Worm (Caenorhabditis elegans) whole organism, L4 larva: Measurements from ENCODE around the gene mig-21.

Experiments used
- D1046.2 ChIP-seq: fragments of 200-800 bp; sonication (Bioruptor generic); IDR thresholded peaks from 2 replicates; pipeline ENCODE4 v1.3.6; 2022; ENCODE audit warnings: missing genetic modification characterization, missing compliant biosample characterization
- F10B5.3 ChIP-seq: sonication (generic microtip); optimal IDR thresholded peaks from 2 replicates; lab custom pipeline; 2016; ENCODE audit warnings: mild to moderate bottlenecking, missing genetic modification characterization, missing compliant biosample characterization
- F26F4.8 ChIP-seq: fragments of 200-800 bp; sonication (Bioruptor generic); conservative IDR thresholded peaks from 2 replicates; pipeline ENCODE4 v1.3.6; 2022; ENCODE audit warnings: missing genetic modification characterization, missing compliant biosample characterization
- F49E8.2 ChIP-seq: sonication (generic microtip); optimal IDR thresholded peaks from 2 replicates; lab custom pipeline; 2016; ENCODE audit warnings: missing compliant biosample characterization, mild to moderate bottlenecking, missing genetic modification characterization, borderline replicate concordance
- R02D3.7 ChIP-seq: fragments of 150-350 bp; sonication (generic microtip); optimal IDR thresholded peaks from 3 replicates; lab custom pipeline; 2014; ENCODE audit warnings: missing biosample characterization, missing genetic modification characterization
- T20F7.1 ChIP-seq: fragments of 200-800 bp; sonication (Bioruptor generic); optimal IDR thresholded peaks from 2 replicates; lab custom pipeline; 2018; ENCODE audit warnings: mild to moderate bottlenecking, missing genetic modification characterization, missing compliant biosample characterization
- T26A8.4 ChIP-seq: fragments of 200-800 bp; sonication (Bioruptor generic); IDR thresholded peaks from 2 replicates; pipeline ENCODE4 v1.3.6; 2022; ENCODE audit warnings: missing genetic modification characterization, missing compliant biosample characterization
- Y105C5A.15 ChIP-seq: fragments of 200-800 bp; sonication (Bioruptor generic); IDR thresholded peaks from 2 replicates; pipeline ENCODE4 v1.3.6; 2022; ENCODE audit warnings: missing genetic modification characterization, missing compliant biosample characterization
- Y5F2A.4 ChIP-seq: fragments of 200-800 bp; sonication (Bioruptor generic); optimal IDR thresholded peaks from 2 replicates; lab custom pipeline; 2018; ENCODE audit warnings: mild to moderate bottlenecking, missing genetic modification characterization, missing compliant biosample characterization
- Y75B8A.6 ChIP-seq: fragments of 200-800 bp; sonication (Bioruptor generic); IDR thresholded peaks from 2 replicates; pipeline ENCODE4 v1.3.6; 2022; ENCODE audit warnings: missing genetic modification reagents, missing genetic modification characterization, missing compliant biosample characterization
- ama-1 ChIP-seq: fragments of 150-350 bp; optimal IDR thresholded peaks from 2 replicates; lab custom pipeline; 2014; ENCODE audit warnings: inconsistent platforms, mixed read lengths
- ceh-20 ChIP-seq: fragments of 200-800 bp; sonication (Bioruptor generic); IDR thresholded peaks from 2 replicates; pipeline ENCODE4 v1.3.6; 2022; ENCODE audit warnings: missing genetic modification reagents, missing genetic modification characterization, missing compliant biosample characterization
- ceh-28 ChIP-seq: fragments of 150-350 bp; optimal IDR thresholded peaks from 2 replicates; lab custom pipeline; 2014; ENCODE audit warnings: missing biosample characterization, missing genetic modification reagents, missing genetic modification characterization
- ceh-32 ChIP-seq: sonication (generic microtip); optimal IDR thresholded peaks from 2 replicates; lab custom pipeline; 2016; ENCODE audit warnings: mild to moderate bottlenecking, missing genetic modification characterization, missing compliant biosample characterization; ENCODE audit not compliant: poor library complexity
- ceh-44 ChIP-seq: fragments of 200-800 bp; sonication (Bioruptor generic); IDR thresholded peaks from 2 replicates; pipeline ENCODE4 v1.3.6; 2022; ENCODE audit warnings: missing genetic modification reagents, missing genetic modification characterization, missing compliant biosample characterization
- ces-1 ChIP-seq: fragments of 150-350 bp; sonication (generic microtip); optimal IDR thresholded peaks from 4 replicates; lab custom pipeline; 2014; ENCODE audit warnings: missing biosample characterization, missing genetic modification reagents, missing genetic modification characterization
- ctbp-1 ChIP-seq: fragments of 200-800 bp; sonication (Bioruptor generic); IDR thresholded peaks from 2 replicates; pipeline ENCODE4 v1.3.6; 2022; ENCODE audit warnings: missing genetic modification reagents, missing genetic modification characterization, missing compliant biosample characterization
- daf-12 ChIP-seq: fragments of 150-350 bp; optimal IDR thresholded peaks from 2 replicates; lab custom pipeline; 2014; ENCODE audit warnings: missing biosample characterization, missing genetic modification reagents, missing genetic modification characterization
- daf-16 ChIP-seq, 3 experiments: sonication (generic microtip); optimal IDR thresholded peaks; 2 replicates each; lab custom pipeline; 2016 to 2017; ENCODE audit warnings: missing genetic modification characterization in 3 of 3, missing genetic modification reagents in 3 of 3, mild to moderate bottlenecking in 2 of 3, missing compliant biosample characterization in 2 of 3, missing biosample characterization in 1 of 3, moderate library complexity in 1 of 3
- daf-19 ChIP-seq: fragments of 200-800 bp; sonication (Bioruptor generic); conservative IDR thresholded peaks from 2 replicates; pipeline ENCODE4 v1.3.6; 2022; ENCODE audit warnings: missing genetic modification characterization, missing compliant biosample characterization
- daf-8 ChIP-seq: fragments of 200-800 bp; sonication (Bioruptor generic); IDR thresholded peaks from 2 replicates; pipeline ENCODE4 v1.3.6; 2022; ENCODE audit warnings: missing genetic modification characterization, missing compliant biosample characterization
- dmd-8 ChIP-seq: fragments of 200-800 bp; sonication (Bioruptor generic); IDR thresholded peaks from 2 replicates; pipeline ENCODE4 v1.3.6; 2022; ENCODE audit warnings: missing genetic modification characterization, missing compliant biosample characterization
- dmd-9 ChIP-seq: fragments of 200-800 bp; sonication (Bioruptor generic); IDR thresholded peaks from 2 replicates; pipeline ENCODE4 v1.3.6; 2022; ENCODE audit warnings: missing genetic modification reagents, missing genetic modification characterization, missing compliant biosample characterization
- dpl-1 ChIP-seq: fragments of 150-350 bp; optimal IDR thresholded peaks from 2 replicates; lab custom pipeline; 2014; ENCODE audit warnings: missing biosample characterization, missing genetic modification reagents, missing genetic modification characterization
- egl-27 ChIP-seq: sonication (generic microtip); optimal IDR thresholded peaks from 3 replicates; lab custom pipeline; 2017; ENCODE audit warnings: missing biosample characterization, missing genetic modification reagents, missing genetic modification characterization
- fos-1 ChIP-seq: fragments of 150-350 bp; optimal IDR thresholded peaks from 2 replicates; lab custom pipeline; 2014; ENCODE audit warnings: missing biosample characterization, missing genetic modification characterization
- hlh-30 ChIP-seq: sonication (generic microtip); optimal IDR thresholded peaks from 2 replicates; lab custom pipeline; 2017; ENCODE audit warnings: antibody characterized with exemption, mild to moderate bottlenecking, missing genetic modification characterization, missing compliant biosample characterization; ENCODE audit not compliant: insufficient read depth
- jun-1 ChIP-seq: fragments of 150-350 bp; optimal IDR thresholded peaks from 2 replicates; lab custom pipeline; 2014; ENCODE audit warnings: missing biosample characterization, missing genetic modification reagents, missing genetic modification characterization
- lin-1 ChIP-seq: fragments of 200-800 bp; sonication (Bioruptor generic); IDR thresholded peaks from 2 replicates; pipeline ENCODE4 v1.3.6; 2022; ENCODE audit warnings: missing genetic modification reagents, missing genetic modification characterization, missing compliant biosample characterization
- lin-38 ChIP-seq: fragments of 200-800 bp; sonication (Bioruptor generic); IDR thresholded peaks from 2 replicates; pipeline ENCODE4 v1.3.6; 2022; ENCODE audit warnings: missing genetic modification reagents, missing genetic modification characterization, missing compliant biosample characterization
- lin-39 ChIP-seq: fragments of 150-350 bp; optimal IDR thresholded peaks from 2 replicates; lab custom pipeline; 2014; ENCODE audit warnings: missing biosample characterization, missing genetic modification reagents, missing genetic modification characterization
- lsy-2 ChIP-seq, 2 experiments: fragments of 150-350 bp in 1 of 2; sonication (generic microtip) in 1 of 2; optimal IDR thresholded peaks; 2 replicates each; lab custom pipeline; 2014 to 2017; ENCODE audit warnings: missing biosample characterization in 2 of 2, missing genetic modification characterization in 2 of 2
- madf-5 ChIP-seq, 2 experiments: fragments of 200-800 bp; sonication (Bioruptor generic); IDR thresholded peaks; 2 replicates each; pipeline ENCODE4 v1.3.6; 2022; ENCODE audit warnings: missing compliant biosample characterization in 2 of 2, missing genetic modification characterization in 2 of 2
- mdt-29 ChIP-seq: fragments of 200-800 bp; sonication (Bioruptor generic); IDR thresholded peaks from 2 replicates; pipeline ENCODE4 v1.3.6; 2022; ENCODE audit warnings: missing genetic modification reagents, missing genetic modification characterization, missing compliant biosample characterization
- mxl-2 ChIP-seq: fragments of 200-800 bp; sonication (Bioruptor generic); conservative IDR thresholded peaks from 2 replicates; pipeline ENCODE4 v1.3.6; 2022; ENCODE audit warnings: missing genetic modification reagents, missing genetic modification characterization, missing compliant biosample characterization
- nhr-10 ChIP-seq: fragments of 150-350 bp; optimal IDR thresholded peaks from 2 replicates; lab custom pipeline; 2014; ENCODE audit warnings: missing biosample characterization, missing genetic modification characterization
- nhr-237 ChIP-seq: sonication (generic microtip); optimal IDR thresholded peaks from 2 replicates; lab custom pipeline; 2017; ENCODE audit warnings: missing biosample characterization, missing genetic modification characterization
- nhr-25 ChIP-seq: sonication (generic microtip); optimal IDR thresholded peaks from 2 replicates; lab custom pipeline; 2017; ENCODE audit warnings: missing genetic modification characterization, mild to moderate bottlenecking, missing compliant biosample characterization, antibody characterized with exemption, moderate library complexity, borderline replicate concordance; ENCODE audit not compliant: insufficient read depth
- pha-4 ChIP-seq, 2 experiments: fragments of 150-350 bp in 1 of 2; fragments of 200-800 bp in 1 of 2; sonication (Bioruptor generic) in 1 of 2; IDR thresholded peaks in 1 of 2; optimal IDR thresholded peaks in 1 of 2; 2 replicates each; pipeline versions ENCODE4 v1.3.6 to Lab custom; 2014 to 2022; ENCODE audit warnings: missing genetic modification characterization in 2 of 2, missing genetic modification reagents in 2 of 2, missing biosample characterization in 1 of 2, missing compliant biosample characterization in 1 of 2
- php-3 ChIP-seq: fragments of 200-800 bp; sonication (Bioruptor generic); IDR thresholded peaks from 2 replicates; pipeline ENCODE4 v1.3.6; 2022; ENCODE audit warnings: missing genetic modification reagents, missing genetic modification characterization, missing compliant biosample characterization
- sdz-12 ChIP-seq: fragments of 200-800 bp; sonication (Bioruptor generic); optimal IDR thresholded peaks from 2 replicates; lab custom pipeline; 2018; ENCODE audit warnings: mild to moderate bottlenecking, missing genetic modification characterization, missing compliant biosample characterization
- set-16 ChIP-seq: fragments of 200-800 bp; sonication (Bioruptor generic); IDR thresholded peaks from 2 replicates; pipeline ENCODE4 v1.3.6; 2022; ENCODE audit warnings: missing genetic modification reagents, missing genetic modification characterization, missing compliant biosample characterization
- zag-1 ChIP-seq: fragments of 150-350 bp; optimal IDR thresholded peaks from 2 replicates; lab custom pipeline; 2014; ENCODE audit warnings: missing biosample characterization, missing genetic modification characterization
- zfp-2 ChIP-seq: sonication (generic microtip); optimal IDR thresholded peaks from 2 replicates; lab custom pipeline; 2016; ENCODE audit warnings: mild to moderate bottlenecking, missing genetic modification characterization, missing compliant biosample characterization
- zfp-3 ChIP-seq: fragments of 200-800 bp; sonication (Bioruptor generic); conservative IDR thresholded peaks from 2 replicates; pipeline ENCODE4 v1.3.6; 2022; ENCODE audit warnings: missing genetic modification reagents, missing genetic modification characterization, missing compliant biosample characterization
- zip-2 ChIP-seq: fragments of 150-350 bp; optimal IDR thresholded peaks from 2 replicates; lab custom pipeline; 2014; ENCODE audit warnings: missing biosample characterization, missing genetic modification characterization
- ztf-11 ChIP-seq: fragments of 150-350 bp; optimal IDR thresholded peaks from 2 replicates; lab custom pipeline; 2014; ENCODE audit warnings: missing biosample characterization, missing genetic modification characterization

Gene mig-21

DNA sequence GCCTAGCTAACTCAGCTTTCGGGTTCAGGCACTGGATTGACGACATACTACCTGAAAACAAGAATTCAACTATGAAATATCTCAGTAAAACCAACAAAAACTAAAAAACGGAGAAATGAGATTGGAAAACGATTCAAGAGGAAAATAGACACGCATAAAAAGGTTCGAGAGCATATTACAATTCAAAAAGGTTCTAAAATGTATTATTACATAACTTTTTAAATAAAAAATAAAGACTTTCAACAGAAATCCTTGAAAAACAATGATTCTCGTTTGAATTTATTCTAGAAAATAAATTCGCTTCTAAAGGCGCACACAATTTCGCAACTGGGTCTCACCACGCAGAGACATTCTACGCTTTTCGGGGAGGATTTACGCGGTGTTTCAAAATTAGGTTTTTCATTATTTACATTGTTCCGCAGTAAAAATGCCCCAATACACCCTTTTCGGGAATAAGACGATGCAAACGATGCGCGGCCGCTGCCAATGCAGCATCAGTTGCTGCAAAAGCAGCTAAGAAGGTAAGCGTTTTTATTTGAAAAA is 22.5 kb downstream of the mig-21 start, which contains the start of the genes cct-6 and alh-9 (continued):
- TF ChIP-seq nhr-237: no peak
- TF ChIP-seq ctbp-1 (GFP tag; lab: Robert Waterston, UW): no peak
- TF ChIP-seq ceh-20: no peak
- TF ChIP-seq set-16 (GFP tag; lab: Robert Waterston, UW): no peak

ce11 chrIII:5853240-5853639 is 24.9 kb downstream of the mig-21 start, which contains the start of gene ddx-23:
ddx-23 (minus strand) TSS chrIII:5853269.
- no peak for TF ChIP-seq sdz-12 (GFP tag; lab: Kevin White, UChicago)
- TF ChIP-seq pha-4 (GFP tag; IDR thresholded peaks at IDR 0.05; lab: Robert Waterston, UW): peak; percentile 34; the same call in 1 of the 2 replicates
- no peak for TF ChIP-seq pha-4 (tag; optimal IDR thresholded peaks at IDR 0.05; lab: Kevin White, UChicago)
- no peak for TF ChIP-seq Y75B8A.6 (GFP tag; lab: Robert Waterston, UW)
- no peak for TF ChIP-seq jun-1 (tag; lab: Kevin White, UChicago)
- no peak for TF ChIP-seq ctbp-1 (GFP tag; lab: Robert Waterston, UW)
- no peak for TF ChIP-seq ceh-32 (tag; lab: Kevin White, UChicago)
- TF ChIP-seq nhr-25 (tag; lab: Kevin White, UChicago): no peak
- no peak for TF ChIP-seq mxl-2 (GFP tag; lab: Robert Waterston, UW)
- no peak for TF ChIP-seq dmd-8 (GFP tag; lab: Robert Waterston, UW)
- no peak for TF ChIP-seq egl-27 (tag; lab: Kevin White, UChicago)
- TF ChIP-seq mdt-29 (GFP tag; lab: Robert Waterston, UW): no peak
- TF ChIP-seq R02D3.7 (tag; lab: Kevin White, UChicago): no peak
- TF ChIP-seq daf-12 (tag; lab: Kevin White, UChicago): no peak
- TF ChIP-seq fos-1 (tag; lab: Kevin White, UChicago): no peak
- 0 out of 2 replicates have a peak, but pooled peaks have one; percentile 13 for TF ChIP-seq daf-19 (GFP tag; lab: Robert Waterston, UW)
- TF ChIP-seq ztf-11 (tag; lab: Kevin White, UChicago): no peak
- no peak for TF ChIP-seq set-16 (GFP tag; lab: Robert Waterston, UW)
- TF ChIP-seq Y5F2A.4 (GFP tag; lab: Kevin White, UChicago): peak; percentile 22
- no peak for TF ChIP-seq zfp-2 (tag; lab: Kevin White, UChicago)
- peak in 1 of 2 experiments; percentile 26 for TF ChIP-seq daf-16 (GFP tag; optimal IDR thresholded peaks at IDR 0.05; lab: Kevin White, UChicago)
- TF ChIP-seq daf-16 (tag; optimal IDR thresholded peaks at IDR 0.05; lab: Kevin White, UChicago): peak; percentile 31
- no peak for TF ChIP-seq nhr-10 (tag; lab: Kevin White, UChicago)
- no peak; a peak in 1 of 4 replicates for TF ChIP-seq madf-5 (GFP tag; IDR thresholded peaks at IDR 0.05; lab: Robert Waterston, UW)
- no peak for TF ChIP-seq ces-1 (GFP tag; lab: Kevin White, UChicago)
- no peak for TF ChIP-seq dmd-9 (GFP tag; lab: Robert Waterston, UW)
- TF ChIP-seq zfp-3 (GFP tag; lab: Robert Waterston, UW): peak; percentile 65
- no peak for TF ChIP-seq T20F7.1 (GFP tag; lab: Kevin White, UChicago)
- TF ChIP-seq T26A8.4: 0 out of 2 replicates have a peak, but pooled peaks have one; percentile 9
- TF ChIP-seq lsy-2 (tag; optimal IDR thresholded peaks at IDR 0.05; lab: Kevin White, UChicago): peak in 1 of 2 experiments; percentile 71
- TF ChIP-seq F10B5.3: no peak
- TF ChIP-seq ceh-20: no peak
- TF ChIP-seq lin-38 (GFP tag; lab: Robert Waterston, UW): peak; percentile 75
- no peak for TF ChIP-seq lin-1 (GFP tag; lab: Robert Waterston, UW)
- TF ChIP-seq Y105C5A.15 (GFP tag; lab: Robert Waterston, UW): 0 out of 2 replicates have a peak, but pooled peaks have one; percentile 56
- TF ChIP-seq ceh-44 (GFP tag; lab: Robert Waterston, UW): no peak
- TF ChIP-seq hlh-30 (tag; lab: Kevin White, UChicago): peak; percentile 23
- TF ChIP-seq lin-39 (tag; lab: Kevin White, UChicago): no peak
- no peak for TF ChIP-seq zip-2
- TF ChIP-seq nhr-237: no peak
- TF ChIP-seq F26F4.8: no peak
- no peak for TF ChIP-seq daf-8 (GFP tag; lab: Robert Waterston, UW)
- peak; percentile 67 for TF ChIP-seq dpl-1 (GFP tag; lab: Kevin White, UChicago)
- TF ChIP-seq ceh-28 (tag; lab: Kevin White, UChicago): no peak
- peak; percentile 78 for TF ChIP-seq ama-1
- peak; percentile 53 for TF ChIP-seq F49E8.2
- TF ChIP-seq D1046.2 (GFP tag; lab: Robert Waterston, UW): no peak
- TF ChIP-seq zag-1 (tag; lab: Kevin White, UChicago): no peak
- no peak for TF ChIP-seq php-3
